Fruit fly (Drosophila melanogaster) whole organism, adult: ENCODE data around the gene ninaE.

Experiments
- CG11617 ChIP-seq: fragments of 200-800 bp; sonication (Bioruptor generic); optimal IDR thresholded peaks from 2 replicates; lab custom pipeline; 2017; ENCODE audit warnings: mild to moderate bottlenecking, missing biosample characterization, missing genetic modification reagents, missing genetic modification characterization
- CG12768 ChIP-seq: fragments of 200-800 bp; sonication (Bioruptor generic); optimal IDR thresholded peaks from 2 replicates; lab custom pipeline; 2017; ENCODE audit warnings: missing biosample characterization, missing genetic modification characterization, mild to moderate bottlenecking, moderate library complexity, missing genetic modification reagents
- CG14711 ChIP-seq: fragments of 200-800 bp; sonication (Bioruptor generic); optimal IDR thresholded peaks from 2 replicates; lab custom pipeline; 2018; ENCODE audit warnings: missing biosample characterization, mild to moderate bottlenecking, missing genetic modification characterization, moderate library complexity
- CG1620 ChIP-seq: fragments of 200-800 bp; sonication (Bioruptor generic); optimal IDR thresholded peaks from 2 replicates; lab custom pipeline; 2016; ENCODE audit warnings: missing biosample characterization, missing genetic modification characterization
- CG33017 ChIP-seq: fragments of 200-800 bp; sonication (Bioruptor generic); optimal IDR thresholded peaks from 2 replicates; lab custom pipeline; 2018; ENCODE audit warnings: missing biosample characterization, mild to moderate bottlenecking, missing genetic modification characterization, moderate library complexity
- CG5204 ChIP-seq: fragments of 200-800 bp; sonication (Bioruptor generic); optimal IDR thresholded peaks from 2 replicates; lab custom pipeline; 2016; ENCODE audit warnings: missing biosample characterization, missing genetic modification characterization
- CG7045 ChIP-seq: fragments of 200-800 bp; sonication (Bioruptor generic); optimal IDR thresholded peaks from 2 replicates; lab custom pipeline; 2017; ENCODE audit warnings: missing biosample characterization, mild to moderate bottlenecking, missing genetic modification characterization
- CG7101 ChIP-seq: fragments of 200-800 bp; sonication (Bioruptor generic); optimal IDR thresholded peaks from 2 replicates; lab custom pipeline; 2018; ENCODE audit warnings: missing biosample characterization, mild to moderate bottlenecking, missing genetic modification characterization, moderate library complexity
- Clk ChIP-seq: fragments of 200-800 bp; sonication (Bioruptor generic); optimal IDR thresholded peaks from 2 replicates; lab custom pipeline; 2017; ENCODE audit warnings: missing biosample characterization, missing genetic modification characterization
- Crg-1 ChIP-seq: fragments of 200-800 bp; sonication (Bioruptor generic); optimal IDR thresholded peaks from 2 replicates; lab custom pipeline; 2016; ENCODE audit warnings: missing biosample characterization, missing genetic modification characterization
- Hr96 ChIP-seq: fragments of 200-800 bp; sonication (Bioruptor generic); optimal IDR thresholded peaks from 2 replicates; lab custom pipeline; 2016; ENCODE audit warnings: missing biosample characterization, missing genetic modification characterization
- Mnt ChIP-seq: fragments of 200-800 bp; sonication (Bioruptor generic); optimal IDR thresholded peaks from 2 replicates; lab custom pipeline; 2016; ENCODE audit warnings: missing biosample characterization, mild to moderate bottlenecking, missing genetic modification characterization
- bab1 ChIP-seq: fragments of 200-800 bp; sonication (Bioruptor generic); optimal IDR thresholded peaks from 3 replicates; lab custom pipeline; 2019; ENCODE audit warnings: missing biosample characterization, mild to moderate bottlenecking, missing genetic modification characterization, moderate library complexity
- cic ChIP-seq: fragments of 200-800 bp; sonication (Bioruptor generic); optimal IDR thresholded peaks from 2 replicates; lab custom pipeline; 2017; ENCODE audit warnings: missing biosample characterization, mild to moderate bottlenecking, missing genetic modification characterization, moderate library complexity
- cnc ChIP-seq, 2 experiments: fragments of >200 bp; optimal IDR thresholded peaks; 2 replicates each; lab custom pipeline; 2017
- kay ChIP-seq: fragments of 200-800 bp; sonication (Bioruptor generic); peaks from one replicate; lab custom pipeline; 2016; ENCODE audit warnings: missing biosample characterization, missing genetic modification characterization, borderline replicate concordance
- ovo ChIP-seq: fragments of 200-800 bp; sonication (Bioruptor generic); optimal IDR thresholded peaks from 2 replicates; lab custom pipeline; 2016; ENCODE audit warnings: missing biosample characterization, missing genetic modification characterization
- pad ChIP-seq: fragments of 200-800 bp; sonication (Bioruptor generic); optimal IDR thresholded peaks from 3 replicates; lab custom pipeline; 2017; ENCODE audit warnings: missing biosample characterization, missing genetic modification characterization, mild to moderate bottlenecking, moderate library complexity, missing genetic modification reagents
- tj ChIP-seq: fragments of 200-800 bp; sonication (Bioruptor generic); optimal IDR thresholded peaks from 3 replicates; lab custom pipeline; 2017; ENCODE audit warnings: missing biosample characterization, mild to moderate bottlenecking, missing genetic modification characterization, moderate library complexity
- toe ChIP-seq: fragments of 200-800 bp; sonication (Bioruptor generic); optimal IDR thresholded peaks from 2 replicates; lab custom pipeline; 2016; ENCODE audit warnings: missing biosample characterization, missing genetic modification characterization

The ninaE gene

dm6 chr3R:19925271-19925670, 37.3 kb upstream of the ninaE start, which contains the start of gene CG4462:
TSS of gene CG4462 (minus strand) at chr3R:19925371.
- TF ChIP-seq tj (GFP tag; lab: Kevin White, UChicago) = no peak
- no peak for TF ChIP-seq CG14711 (tag; lab: Kevin White, UChicago)
- no peak for TF ChIP-seq CG7101
- no peak for TF ChIP-seq CG12768

dm6 chr3R:19924331-19924730, 36.3 kb upstream of the ninaE start:
- TF ChIP-seq kay (GFP tag; lab: Kevin White, UChicago) (peak; percentile 96), CG11617 (peak; percentile 54), bab1 (GFP tag; lab: Kevin White, UChicago) (no peak), CG7101 (peak; percentile 79), toe (peak; percentile 75), ovo (peak; percentile 71), CG5204 (peak; percentile 12), CG1620 (GFP tag; lab: Kevin White, UChicago) (peak; percentile 38), Hr96 (GFP tag; lab: Kevin White, UChicago) (peak; percentile 47), CG7045 (GFP tag; lab: Kevin White, UChicago) (peak; percentile 92), CG33017 (tag; lab: Kevin White, UChicago) (peak; percentile 67), Crg-1 (peak; percentile 85), CG14711 (tag; lab: Kevin White, UChicago) (peak; percentile 33), Mnt (GFP tag; lab: Kevin White, UChicago) (peak; percentile 35), cic (GFP tag; lab: Kevin White, UChicago) (peak; percentile 84), tj (GFP tag; lab: Kevin White, UChicago) (no peak), pad (GFP tag; lab: Kevin White, UChicago) (peak; percentile 43), Clk (GFP tag; lab: Kevin White, UChicago) (peak; percentile 40), cnc (optimal IDR thresholded peaks at IDR 0.05; lab: Kevin White, UChicago) (no peak), CG12768 (peak; percentile 66)

dm6 chr3R:19918207-19918606, 30.2 kb upstream of the ninaE start, which contains the start of gene CG4770:
TSS of gene CG4770 (plus strand) at chr3R:19918507.
- no peak for TF ChIP-seq CG33017 (tag; lab: Kevin White, UChicago)
- TF ChIP-seq CG14711 (tag; lab: Kevin White, UChicago) = no peak
- no peak for TF ChIP-seq Clk (GFP tag; lab: Kevin White, UChicago)

- TF ChIP-seq cnc (optimal IDR thresholded peaks at IDR 0.05; lab: Kevin White, UChicago) (no peak), tj (GFP tag; lab: Kevin White, UChicago) (no peak), CG7045 (GFP tag; lab: Kevin White, UChicago) (no peak), Hr96 (GFP tag; lab: Kevin White, UChicago) (no peak), CG33017 (tag; lab: Kevin White, UChicago) (no peak), CG12768 (no peak), CG11617 (no peak), ovo (no peak), toe (no peak), kay (GFP tag; lab: Kevin White, UChicago) (no peak), Clk (GFP tag; lab: Kevin White, UChicago) (no peak), CG7101 (no peak), CG5204 (no peak)
These were observed 29.7 kb upstream of the ninaE start, which contains the start of gene CG4465 for dm6 chr3R:19917739-19918138. TSS of gene CG4465 (minus strand) at chr3R:19917839.

dm6 chr3R:19915312-19915711, 27.3 kb upstream of the ninaE start, which contains the start of the genes Xport-A and Xport-B:
TSS of gene Xport-A (minus strand) at chr3R:19915412.
TSS of gene Xport-B (minus strand) at chr3R:19915412.
- TF ChIP-seq CG12768 (no peak), CG7045 (GFP tag; lab: Kevin White, UChicago) (no peak), cnc (optimal IDR thresholded peaks at IDR 0.05; lab: Kevin White, UChicago) (no peak)

dm6 chr3R:19911030-19911429, 23.0 kb upstream of the ninaE start:
- TF ChIP-seq toe (no peak), ovo (no peak), CG7101 (no peak), cnc (optimal IDR thresholded peaks at IDR 0.05; lab: Kevin White, UChicago) (no peak)

- no peak for TF ChIP-seq toe
- peak; percentile 3 for TF ChIP-seq Mnt (GFP tag; lab: Kevin White, UChicago)
- peak; percentile 73 for TF ChIP-seq cic (GFP tag; lab: Kevin White, UChicago)
- TF ChIP-seq CG12768 = no peak
- no peak for TF ChIP-seq CG11617
- peak; percentile 87 for TF ChIP-seq kay (GFP tag; lab: Kevin White, UChicago)
- no peak for TF ChIP-seq cnc (optimal IDR thresholded peaks at IDR 0.05; lab: Kevin White, UChicago)
- no peak for TF ChIP-seq CG1620 (GFP tag; lab: Kevin White, UChicago)
These were observed 22.5 kb upstream of the ninaE start for dm6 chr3R:19910302-19911029.
